Fruit fly (Drosophila melanogaster): ENCODE measurements around the gene pon.
A peak's percentile ranks its signal among the peaks of the same experiment; 100 is the strongest.

pon gene

dm6 chrX:4616865-4617669, 19.1 kb upstream of the pon start, which contains the start of gene peb (continued):
- peak; percentile 62 for TF ChIP-seq Chrac-16 (GFP tag; optimal IDR thresholded peaks at IDR 0.05)
- peak; percentile 59 for TF ChIP-seq Sox100B (GFP tag; optimal IDR thresholded peaks at IDR 0.05)
- TF ChIP-seq CG11247 (GFP tag; IDR thresholded peaks at IDR 0.05): no peak
- TF ChIP-seq H15 (GFP tag; IDR thresholded peaks at IDR 0.05): 0 out of 3 replicates have a peak, but pooled peaks have one; percentile 41
- TF ChIP-seq CG10654 (GFP tag; optimal IDR thresholded peaks at IDR 0.05): no peak
- TF ChIP-seq CG10979 (tag; optimal IDR thresholded peaks at IDR 0.05): peak; percentile 72
- peak; percentile 82 for TF ChIP-seq jigr1 (GFP tag; IDR thresholded peaks at IDR 0.05)
- TF ChIP-seq CG31365 (tag; optimal IDR thresholded peaks at IDR 0.05): no peak
- TF ChIP-seq CG32532 (GFP tag; IDR thresholded peaks at IDR 0.05): no peak
- TF ChIP-seq CG9876 (GFP tag; optimal IDR thresholded peaks at IDR 0.05): no peak
- TF ChIP-seq Dip2 (GFP tag; IDR thresholded peaks at IDR 0.05): no peak
- 0 out of 2 replicates have a peak, but pooled peaks have one; percentile 11 for TF ChIP-seq CG9215 (GFP tag; IDR thresholded peaks at IDR 0.05)
- peak; percentile 37 for TF ChIP-seq Max (GFP tag; optimal IDR thresholded peaks at IDR 0.05)
- TF ChIP-seq Dref (GFP tag; IDR thresholded peaks at IDR 0.05): no peak
- no peak for TF ChIP-seq CG12071 (GFP tag; optimal IDR thresholded peaks at IDR 0.05)
- TF ChIP-seq CG10267 (tag; optimal IDR thresholded peaks at IDR 0.05): peak; percentile 46
- no peak for TF ChIP-seq dati (GFP tag; IDR thresholded peaks at IDR 0.05)
- TF ChIP-seq CG30020 (tag; optimal IDR thresholded peaks at IDR 0.05): peak; percentile 16
- no peak for TF ChIP-seq sc (optimal IDR thresholded peaks at IDR 0.05)
- peak; percentile 34 for TF ChIP-seq sc (GFP tag; optimal IDR thresholded peaks at IDR 0.05)
- peak; percentile 71 for TF ChIP-seq peb (GFP tag; IDR thresholded peaks at IDR 0.05)
- no peak for TF ChIP-seq Hmx (GFP tag; optimal IDR thresholded peaks at IDR 0.05)
- no peak for TF ChIP-seq grn (GFP tag; optimal IDR thresholded peaks at IDR 0.05)
- TF ChIP-seq stwl (tag; optimal IDR thresholded peaks at IDR 0.05): no peak
- no peak for TF ChIP-seq zfh2 (GFP tag; optimal IDR thresholded peaks at IDR 0.05)
- peak; percentile 70 for TF ChIP-seq CG14710 (tag; optimal IDR thresholded peaks at IDR 0.05)
- TF ChIP-seq CG5953 (GFP tag; IDR thresholded peaks at IDR 0.05): no peak
- TF ChIP-seq PHDP (tag; optimal IDR thresholded peaks at IDR 0.05): no peak
- TF ChIP-seq NC2β (GFP tag; optimal IDR thresholded peaks at IDR 0.05): peak; percentile 46
- TF ChIP-seq D19A (tag; optimal IDR thresholded peaks at IDR 0.05): peak; percentile 18
- TF ChIP-seq CG4707 (GFP tag; optimal IDR thresholded peaks at IDR 0.05): no peak
- no peak for TF ChIP-seq CHES-1-like (GFP tag; optimal IDR thresholded peaks at IDR 0.05)
- 0 out of 2 replicates have a peak, but pooled peaks have one; percentile 10 for TF ChIP-seq rib (GFP tag; IDR thresholded peaks at IDR 0.05)
- TF ChIP-seq kay (GFP tag; optimal IDR thresholded peaks at IDR 0.05): peak; percentile 50
- no peak for TF ChIP-seq CG7963 (GFP tag; IDR thresholded peaks at IDR 0.05; ENCODE audit: partially characterized antibody)
- no peak for TF ChIP-seq yki (optimal IDR thresholded peaks at IDR 0.05)
- no peak for TF ChIP-seq CG34376 (GFP tag; optimal IDR thresholded peaks at IDR 0.05)
- TF ChIP-seq CG10274 (GFP tag; optimal IDR thresholded peaks at IDR 0.05): no peak
- no peak for TF ChIP-seq fd64A (GFP tag; optimal IDR thresholded peaks at IDR 0.05)
- TF ChIP-seq CG14860 (GFP tag; IDR thresholded peaks at IDR 0.05; ENCODE audit: partially characterized antibody): no peak
- no peak for TF ChIP-seq tap (tag; optimal IDR thresholded peaks at IDR 0.05)
- no peak for TF ChIP-seq CG2129 (GFP tag; IDR thresholded peaks at IDR 0.05; ENCODE audit: partially characterized antibody)
- TF ChIP-seq hth (optimal IDR thresholded peaks at IDR 0.05): no peak
- TF ChIP-seq ftz-f1 (GFP tag; optimal IDR thresholded peaks at IDR 0.05): no peak
- no peak for TF ChIP-seq CG4730 (GFP tag; IDR thresholded peaks at IDR 0.05)
- peak; percentile 38 for TF ChIP-seq oc (tag; optimal IDR thresholded peaks at IDR 0.05)
- no peak for TF ChIP-seq Awh (GFP tag; IDR thresholded peaks at IDR 0.05)
- no peak for TF ChIP-seq sens-2 (GFP tag; IDR thresholded peaks at IDR 0.05)
- no peak for TF ChIP-seq CG17912 (GFP tag; optimal IDR thresholded peaks at IDR 0.05)
- TF ChIP-seq CG6813 (GFP tag; optimal IDR thresholded peaks at IDR 0.05): no peak
- TF ChIP-seq CG15479 (GFP tag; optimal IDR thresholded peaks at IDR 0.05): peak; percentile 71

All from whole organism, embryonic.